Fruit fly (Drosophila melanogaster): ENCODE measurements around the gene CG4783.

DNA sequence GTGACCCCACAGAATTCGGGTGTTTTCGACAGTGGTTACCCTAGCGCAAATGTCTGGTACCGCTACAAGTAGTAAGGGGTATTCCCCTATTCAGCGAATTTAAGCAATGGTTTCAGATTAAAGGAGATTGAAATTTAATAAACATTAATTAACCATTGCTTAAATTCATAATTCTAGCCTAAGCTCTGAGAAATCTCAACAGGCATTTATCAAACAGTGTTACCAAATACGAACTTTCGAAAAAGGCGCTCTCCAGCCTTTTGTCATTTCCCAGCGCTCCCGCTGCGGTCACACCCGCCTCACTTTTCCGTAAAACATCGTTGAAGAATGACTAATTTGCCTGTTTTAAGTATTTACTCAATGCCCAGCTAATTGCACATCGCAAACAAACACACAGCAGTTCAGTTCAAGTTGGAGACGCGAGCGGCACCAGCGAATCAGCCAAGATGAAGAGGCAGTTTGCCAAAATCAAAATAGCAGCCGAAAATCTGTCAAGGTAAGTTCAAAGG lies 43.3 kb upstream of the CG4783 start, which contains the start of the genes Surf6 and RhoGAP92B:
- TF ChIP-seq Pif1B (GFP tag; optimal IDR thresholded peaks at IDR 0.05) (peak; percentile 30), CG13204 (GFP tag; optimal IDR thresholded peaks at IDR 0.05) (no peak), CG32121 (GFP tag; IDR thresholded peaks at IDR 0.05) (peak; percentile 68), Ets98B (GFP tag; IDR thresholded peaks at IDR 0.05) (no peak), CG15710 (tag; optimal IDR thresholded peaks at IDR 0.05) (peak; percentile 43), Pif1A (GFP tag; optimal IDR thresholded peaks at IDR 0.05) (no peak), CG4496 (GFP tag; IDR thresholded peaks at IDR 0.05) (peak; percentile 29; the same call in 1 of the 3 replicates), CG34367 (tag; optimal IDR thresholded peaks at IDR 0.05) (peak; percentile 44)

Measured in whole organism, pupa.